Worm (Caenorhabditis elegans) whole organism, young adult: ENCODE results near the gene Y39A3B.8.

Experiments
- Y95B8A.8 ChIP-seq: fragments of 200-800 bp; sonication (Bioruptor generic); IDR thresholded peaks from 2 replicates; pipeline ENCODE4 v1.3.6; 2022; ENCODE audit warnings: missing genetic modification reagents, missing genetic modification characterization, missing compliant biosample characterization
- ama-1 ChIP-seq, 3 experiments: fragments of 150-350 bp in 1 of 3; sonication (generic microtip) in 2 of 3; optimal IDR thresholded peaks; 2 replicates each; lab custom pipeline; 2014 to 2018; ENCODE audit warnings: missing biosample characterization in 2 of 3, missing genetic modification characterization in 2 of 3, missing genetic modification reagents in 2 of 3
- ceh-27 ChIP-seq: fragments of 200-800 bp; sonication (Bioruptor generic); optimal IDR thresholded peaks from 2 replicates; lab custom pipeline; 2018; ENCODE audit warnings: mild to moderate bottlenecking, missing genetic modification characterization, moderate library complexity, missing compliant biosample characterization
- egl-44 ChIP-seq: fragments of 200-800 bp; sonication (Bioruptor generic); IDR thresholded peaks from 2 replicates; pipeline ENCODE4 v1.3.6; 2022; ENCODE audit warnings: missing genetic modification reagents, missing genetic modification characterization, missing compliant biosample characterization
- lag-1 ChIP-seq: fragments of 200-800 bp; sonication (Bioruptor generic); IDR thresholded peaks from 2 replicates; pipeline ENCODE4 v1.3.6; 2022; ENCODE audit warnings: missing genetic modification reagents, missing genetic modification characterization, missing compliant biosample characterization
- nfya-1 ChIP-seq: sonication (generic microtip); optimal IDR thresholded peaks from 2 replicates; lab custom pipeline; 2017; ENCODE audit warnings: antibody characterized with exemption, missing compliant biosample characterization, missing genetic modification characterization, borderline replicate concordance; ENCODE audit not compliant: insufficient read depth
- snpc-3.4 ChIP-seq: sonication (generic microtip); optimal IDR thresholded peaks from 2 replicates; lab custom pipeline; 2017; ENCODE audit warnings: missing genetic modification characterization, mild to moderate bottlenecking, missing compliant biosample characterization, antibody characterized with exemption, moderate library complexity, missing genotype, missing genetic modification reagents

ce11 chrIII:1981467-1981866, 6.3 kb upstream of the Y39A3B.8 start:
- TF ChIP-seq nfya-1 (tag; lab: Kevin White, UChicago) = no peak
- TF ChIP-seq snpc-3.4 (tag; lab: Kevin White, UChicago) = no peak
- TF ChIP-seq Y95B8A.8 (GFP tag; lab: Robert Waterston, UW) = no peak
- TF ChIP-seq lag-1 = no peak
- TF ChIP-seq egl-44 (GFP tag; lab: Robert Waterston, UW) = no peak
- TF ChIP-seq ama-1 (optimal IDR thresholded peaks at IDR 0.05; lab: Kevin White, UChicago) = no peak
- TF ChIP-seq ama-1 (GFP tag; optimal IDR thresholded peaks at IDR 0.05; lab: Kevin White, UChicago) = no peak
- no peak for TF ChIP-seq ceh-27 (GFP tag; lab: Kevin White, UChicago)
